Fruit fly (Drosophila melanogaster) whole organism, prepupa: ENCODE data around the gene mib1.

Experiments
- CG10631 ChIP-seq: fragments of 200-800 bp; sonication (Bioruptor generic); optimal IDR thresholded peaks from 2 replicates; lab custom pipeline; 2016; ENCODE audit warnings: missing biosample characterization, missing genetic modification characterization
- CG10669 ChIP-seq: fragments of 200-800 bp; sonication (Bioruptor generic); optimal IDR thresholded peaks from 3 replicates; lab custom pipeline; 2018; ENCODE audit warnings: missing biosample characterization, mild to moderate bottlenecking, missing genetic modification characterization, moderate library complexity
- CG11294 ChIP-seq: fragments of 200-800 bp; sonication (Bioruptor generic); IDR thresholded peaks from 2 replicates; pipeline ENCODE4 v1.3.6; 2022; ENCODE audit warnings: missing biosample characterization, missing genetic modification characterization
- CG11902 ChIP-seq: fragments of 200-800 bp; sonication (Bioruptor generic); optimal IDR thresholded peaks from 3 replicates; lab custom pipeline; 2016; ENCODE audit warnings: missing biosample characterization, missing genetic modification characterization
- CG15336 ChIP-seq: fragments of 200-800 bp; sonication (Bioruptor generic); IDR thresholded peaks from 2 replicates; pipeline ENCODE4 v1.3.6; 2022; ENCODE audit warnings: missing biosample characterization, missing genetic modification characterization
- CG1621 ChIP-seq: fragments of 200-800 bp; sonication (Bioruptor generic); optimal IDR thresholded peaks from 3 replicates; lab custom pipeline; 2018; ENCODE audit warnings: missing biosample characterization, mild to moderate bottlenecking, missing genetic modification characterization
- CG16779 ChIP-seq: fragments of 200-800 bp; sonication (Bioruptor generic); optimal IDR thresholded peaks from 3 replicates; lab custom pipeline; 2017; ENCODE audit warnings: missing biosample characterization, mild to moderate bottlenecking, missing genetic modification characterization
- CG3032 ChIP-seq: fragments of 200-800 bp; optimal IDR thresholded peaks from 2 replicates; lab custom pipeline; 2019; ENCODE audit warnings: missing biosample characterization, mild to moderate bottlenecking, missing genetic modification characterization, moderate library complexity
- CG31627 ChIP-seq: fragments of 200-800 bp; sonication (Bioruptor generic); optimal IDR thresholded peaks from 3 replicates; lab custom pipeline; 2016; ENCODE audit warnings: missing biosample characterization, missing genetic modification characterization
- CG32006 ChIP-seq: fragments of 200-800 bp; sonication (Bioruptor generic); optimal IDR thresholded peaks from 3 replicates; lab custom pipeline; 2017; ENCODE audit warnings: missing biosample characterization, mild to moderate bottlenecking, missing genetic modification characterization
- CG34406 ChIP-seq: fragments of 200-800 bp; sonication (Bioruptor generic); optimal IDR thresholded peaks from 3 replicates; lab custom pipeline; 2016; ENCODE audit warnings: missing biosample characterization, missing genetic modification characterization
- CG3919 ChIP-seq: fragments of 200-800 bp; sonication (Bioruptor generic); optimal IDR thresholded peaks from 3 replicates; lab custom pipeline; 2016; ENCODE audit warnings: missing biosample characterization, missing genetic modification characterization
- CG4318 ChIP-seq: fragments of 200-800 bp; sonication (Bioruptor generic); optimal IDR thresholded peaks from 3 replicates; lab custom pipeline; 2017; ENCODE audit warnings: missing biosample characterization, mild to moderate bottlenecking, missing genetic modification characterization
- CG6163 ChIP-seq: fragments of 200-800 bp; sonication (Bioruptor generic); IDR thresholded peaks from 3 replicates; pipeline ENCODE4 v1.3.6; 2022; ENCODE audit warnings: missing biosample characterization, missing genetic modification characterization
- CG6276 ChIP-seq: fragments of 200-800 bp; sonication (Bioruptor generic); optimal IDR thresholded peaks from 2 replicates; lab custom pipeline; 2017; ENCODE audit warnings: missing biosample characterization, mild to moderate bottlenecking, missing genetic modification characterization
- CG6854 ChIP-seq: fragments of 200-800 bp; sonication (Bioruptor generic); optimal IDR thresholded peaks from 2 replicates; lab custom pipeline; 2017; ENCODE audit warnings: missing biosample characterization, mild to moderate bottlenecking, missing genetic modification characterization
- CG7368 ChIP-seq: fragments of 200-800 bp; sonication (Bioruptor generic); optimal IDR thresholded peaks from 3 replicates; lab custom pipeline; 2016; ENCODE audit warnings: missing biosample characterization, missing genetic modification characterization
- CG8119 ChIP-seq: fragments of 200-800 bp; sonication (Bioruptor generic); IDR thresholded peaks from 3 replicates; pipeline ENCODE4 v1.3.6; 2022; ENCODE audit warnings: missing biosample characterization, missing genetic modification characterization
- CG8319 ChIP-seq: fragments of 200-800 bp; sonication (Bioruptor generic); optimal IDR thresholded peaks from 3 replicates; lab custom pipeline; 2016; ENCODE audit warnings: missing biosample characterization, missing genetic modification characterization
- CG8632 ChIP-seq: fragments of 200-800 bp; sonication (Bioruptor generic); optimal IDR thresholded peaks from 3 replicates; lab custom pipeline; 2016; ENCODE audit warnings: missing biosample characterization, missing genetic modification characterization
- CG9139 ChIP-seq: fragments of 200-800 bp; sonication (Bioruptor generic); optimal IDR thresholded peaks from 3 replicates; lab custom pipeline; 2017; ENCODE audit warnings: missing biosample characterization, mild to moderate bottlenecking, missing genetic modification characterization
- Eip75B ChIP-seq: fragments of 200-800 bp; sonication (Bioruptor generic); optimal IDR thresholded peaks from 3 replicates; lab custom pipeline; 2016; ENCODE audit warnings: missing biosample characterization, missing genetic modification characterization
- Eip78C ChIP-seq: fragments of 200-800 bp; sonication (Bioruptor generic); peaks from one replicate; lab custom pipeline; 2016; ENCODE audit warnings: missing biosample characterization, missing genetic modification characterization
- Eip93F ChIP-seq: fragments of 200-800 bp; sonication (Bioruptor generic); optimal IDR thresholded peaks from 2 replicates; lab custom pipeline; 2016; ENCODE audit warnings: missing biosample characterization, mild to moderate bottlenecking, missing genetic modification characterization
- Ets21C ChIP-seq: fragments of 200-800 bp; sonication (Bioruptor generic); optimal IDR thresholded peaks from 3 replicates; lab custom pipeline; 2016; ENCODE audit warnings: missing biosample characterization, missing genetic modification characterization
- Ets96B ChIP-seq: fragments of 200-800 bp; optimal IDR thresholded peaks from 2 replicates; lab custom pipeline; 2019; ENCODE audit warnings: missing biosample characterization, mild to moderate bottlenecking, missing genetic modification characterization, moderate library complexity
- Gug ChIP-seq: fragments of 200-800 bp; sonication (Bioruptor generic); IDR thresholded peaks from 2 replicates; pipeline ENCODE4 v1.3.6; 2022; ENCODE audit warnings: missing biosample characterization, missing genetic modification characterization
- Hr38 ChIP-seq: sonication (Bioruptor generic); optimal IDR thresholded peaks from 2 replicates; lab custom pipeline; 2016; ENCODE audit warnings: missing biosample characterization, missing genetic modification characterization
- Hr39 ChIP-seq: fragments of 200-800 bp; sonication (Bioruptor generic); optimal IDR thresholded peaks from 2 replicates; lab custom pipeline; 2016; ENCODE audit warnings: missing biosample characterization, missing genetic modification characterization
- Lpt ChIP-seq: fragments of 200-800 bp; sonication (Bioruptor generic); optimal IDR thresholded peaks from 3 replicates; lab custom pipeline; 2016; ENCODE audit warnings: missing biosample characterization, missing genetic modification characterization
- Met ChIP-seq: fragments of 200-800 bp; sonication (Bioruptor generic); optimal IDR thresholded peaks from 3 replicates; lab custom pipeline; 2016; ENCODE audit warnings: missing biosample characterization, missing genetic modification characterization
- OdsH ChIP-seq: fragments of 200-800 bp; sonication (Bioruptor generic); optimal IDR thresholded peaks from 3 replicates; lab custom pipeline; 2016; ENCODE audit warnings: missing biosample characterization, missing genetic modification characterization
- Sox102F ChIP-seq: fragments of 200-800 bp; sonication (Bioruptor generic); optimal IDR thresholded peaks from 2 replicates; lab custom pipeline; 2016; ENCODE audit warnings: missing biosample characterization, mild to moderate bottlenecking, missing genetic modification characterization
- Sox14 ChIP-seq: fragments of 200-800 bp; sonication (Bioruptor generic); optimal IDR thresholded peaks from 3 replicates; lab custom pipeline; 2016; ENCODE audit warnings: missing biosample characterization, missing genetic modification characterization
- Sox15 ChIP-seq: fragments of 200-800 bp; sonication (Bioruptor generic); optimal IDR thresholded peaks from 3 replicates; lab custom pipeline; 2016; ENCODE audit warnings: missing biosample characterization, missing genetic modification characterization
- achi ChIP-seq: fragments of 200-800 bp; sonication (Bioruptor generic); optimal IDR thresholded peaks from 3 replicates; lab custom pipeline; 2016; ENCODE audit warnings: missing biosample characterization, missing genetic modification characterization
- acj6 ChIP-seq: fragments of 200-800 bp; sonication (Bioruptor generic); optimal IDR thresholded peaks from 3 replicates; lab custom pipeline; 2016; ENCODE audit warnings: missing biosample characterization, missing genetic modification characterization
- cyc ChIP-seq: fragments of 200-800 bp; sonication (Bioruptor generic); optimal IDR thresholded peaks from 3 replicates; lab custom pipeline; 2016; ENCODE audit warnings: missing biosample characterization, missing genetic modification characterization
- dac ChIP-seq: fragments of 200-800 bp; sonication (Bioruptor generic); optimal IDR thresholded peaks from 2 replicates; lab custom pipeline; 2017; ENCODE audit warnings: missing biosample characterization, mild to moderate bottlenecking, missing genetic modification characterization
- dsx ChIP-seq: fragments of 200-800 bp; optimal IDR thresholded peaks from 3 replicates; lab custom pipeline; 2019; ENCODE audit warnings: missing biosample characterization, mild to moderate bottlenecking, missing genetic modification characterization, moderate library complexity; ENCODE audit not compliant: poor library complexity, severe bottlenecking
- eg ChIP-seq: fragments of 200-800 bp; sonication (Bioruptor generic); IDR thresholded peaks from 3 replicates; pipeline ENCODE4 v1.3.6; 2022; ENCODE audit warnings: missing biosample characterization, missing genetic modification characterization
- esn ChIP-seq: fragments of 200-800 bp; sonication (Bioruptor generic); optimal IDR thresholded peaks from 2 replicates; lab custom pipeline; 2016; ENCODE audit warnings: missing biosample characterization, mild to moderate bottlenecking, missing genetic modification characterization, moderate library complexity
- fd85E ChIP-seq: fragments of 200-800 bp; sonication (Bioruptor generic); optimal IDR thresholded peaks from 3 replicates; lab custom pipeline; 2016; ENCODE audit warnings: missing biosample characterization, missing genetic modification characterization
- fkh ChIP-seq: fragments of 200-800 bp; sonication (Bioruptor generic); optimal IDR thresholded peaks from 3 replicates; lab custom pipeline; 2017; ENCODE audit warnings: missing biosample characterization, mild to moderate bottlenecking, missing genetic modification characterization, moderate library complexity
- lz ChIP-seq: fragments of 200-800 bp; sonication (Bioruptor generic); optimal IDR thresholded peaks from 3 replicates; lab custom pipeline; 2016; ENCODE audit warnings: missing biosample characterization, missing genetic modification characterization
- net ChIP-seq: fragments of 200-800 bp; sonication (Bioruptor generic); optimal IDR thresholded peaks from 3 replicates; lab custom pipeline; 2016; ENCODE audit warnings: missing biosample characterization, missing genetic modification characterization
- pdm3 ChIP-seq: fragments of 200-800 bp; sonication (Bioruptor generic); optimal IDR thresholded peaks from 3 replicates; lab custom pipeline; 2016; ENCODE audit warnings: missing biosample characterization, missing genetic modification characterization
- salr ChIP-seq, 2 experiments: fragments of 200-800 bp; sonication (Bioruptor generic); optimal IDR thresholded peaks; 3 replicates each; lab custom pipeline; 2016 to 2018; ENCODE audit warnings: missing biosample characterization in 2 of 2, missing genetic modification characterization in 2 of 2, mild to moderate bottlenecking in 1 of 2
- spab ChIP-seq: fragments of 200-800 bp; sonication (Bioruptor generic); optimal IDR thresholded peaks from 2 replicates; lab custom pipeline; 2017; ENCODE audit warnings: missing biosample characterization, mild to moderate bottlenecking, missing genetic modification characterization, missing genetic modification reagents
- topi ChIP-seq: fragments of 200-800 bp; sonication (Bioruptor generic); optimal IDR thresholded peaks from 3 replicates; lab custom pipeline; 2016; ENCODE audit warnings: missing biosample characterization, missing genetic modification characterization
- vri ChIP-seq: fragments of 200-800 bp; sonication (Bioruptor generic); optimal IDR thresholded peaks from 3 replicates; lab custom pipeline; 2016; ENCODE audit warnings: missing biosample characterization, mild to moderate bottlenecking, missing genetic modification characterization

The mib1 gene

DNA sequence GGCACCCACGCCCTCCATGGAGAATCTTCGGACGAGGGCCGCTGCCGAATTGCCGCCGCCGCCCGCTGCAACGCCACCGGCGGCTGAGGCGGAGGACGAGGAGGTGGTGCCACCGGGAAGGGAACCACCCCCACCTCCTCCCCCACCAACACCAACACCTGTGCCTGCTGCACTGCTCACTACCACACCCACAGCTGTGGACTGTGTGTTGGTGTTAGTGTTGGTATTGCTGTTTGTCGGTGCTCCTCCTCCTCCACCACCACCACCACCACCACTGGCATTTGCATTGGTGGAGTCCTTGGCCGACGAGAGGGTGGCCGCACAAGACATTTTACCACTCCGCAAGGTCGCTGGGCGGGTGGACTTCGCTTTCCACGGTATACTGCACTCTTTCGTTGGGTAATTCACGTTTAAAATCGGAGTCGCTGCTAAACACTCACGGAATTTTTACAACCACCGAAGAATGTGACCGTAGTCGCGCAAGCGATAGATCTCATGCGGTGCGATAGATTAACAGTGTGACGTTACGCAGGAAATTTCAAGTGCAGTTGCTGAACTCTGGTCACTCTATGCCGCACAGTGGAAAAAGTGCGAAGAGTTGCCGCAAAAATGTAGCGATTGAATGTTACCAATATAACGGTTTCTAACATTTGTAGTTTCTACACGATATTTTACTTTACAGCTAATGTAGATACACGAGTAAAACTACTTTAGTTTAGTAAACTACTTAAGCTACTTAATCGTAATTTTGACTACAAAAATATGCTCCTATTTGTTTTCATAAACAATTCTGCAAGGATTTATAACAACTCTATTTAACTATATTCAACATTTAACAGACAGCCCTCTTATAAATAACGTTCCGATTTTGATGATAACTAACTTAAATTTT, at the start of gene mib1:
mib1 (minus strand) TSS at position 494 of the 892 bp plus-strand sequence.
- no peak for TF ChIP-seq Eip93F
- TF ChIP-seq fkh (GFP tag; lab: Kevin White, UChicago): peak; percentile 24
- TF ChIP-seq Gug (GFP tag; lab: Robert Waterston, UW): no peak; the same call in 1 of the 2 replicates
- TF ChIP-seq CG6854 (GFP tag; lab: Kevin White, UChicago): peak; percentile 67
- no peak for TF ChIP-seq achi (GFP tag; lab: Kevin White, UChicago)
- TF ChIP-seq acj6 (GFP tag; lab: Kevin White, UChicago): peak; percentile 5
- TF ChIP-seq Ets21C: no peak
- no peak; the same call in 1 of the 2 replicates for TF ChIP-seq CG11294 (GFP tag; lab: Robert Waterston, UW)
- peak; percentile 39 for TF ChIP-seq CG9139 (GFP tag; lab: Kevin White, UChicago)
- peak; percentile 19 for TF ChIP-seq CG6276
- TF ChIP-seq pdm3 (GFP tag; lab: Kevin White, UChicago): no peak
- TF ChIP-seq Sox14 (GFP tag; lab: Kevin White, UChicago): no peak
- no peak for TF ChIP-seq lz (GFP tag; lab: Kevin White, UChicago)
- TF ChIP-seq spab: peak; percentile 23
- no peak for TF ChIP-seq CG10669 (GFP tag; lab: Kevin White, UChicago)
- no peak for TF ChIP-seq Eip75B (GFP tag; lab: Kevin White, UChicago)
- no peak for TF ChIP-seq Ets96B (tag; lab: Kevin White, UChicago)
- TF ChIP-seq CG6163 (GFP tag; lab: Robert Waterston, UW): peak; percentile 48
- TF ChIP-seq CG31627 (GFP tag; lab: Kevin White, UChicago): no peak
- 0 out of 2 replicates have a peak, but pooled peaks have one; percentile 19 for TF ChIP-seq CG15336
- TF ChIP-seq salr (GFP tag; optimal IDR thresholded peaks at IDR 0.05; lab: Kevin White, UChicago): no peak
- peak; percentile 24 for TF ChIP-seq CG32006 (GFP tag; lab: Kevin White, UChicago)
- TF ChIP-seq CG16779 (tag; lab: Kevin White, UChicago): peak; percentile 43
- TF ChIP-seq CG10631 (GFP tag; lab: Kevin White, UChicago): no peak
- TF ChIP-seq Hr38 (GFP tag; lab: Kevin White, UChicago): no peak
- TF ChIP-seq CG8319: peak; percentile 36
- no peak for TF ChIP-seq esn (GFP tag; lab: Kevin White, UChicago)
- peak; percentile 60; the same call in 1 of the 3 replicates for TF ChIP-seq CG8119
- TF ChIP-seq dac: no peak
- no peak for TF ChIP-seq vri (GFP tag; lab: Kevin White, UChicago)
- TF ChIP-seq CG3032 (tag; lab: Kevin White, UChicago): no peak
- TF ChIP-seq Lpt: peak; percentile 32
- TF ChIP-seq CG3919 (GFP tag; lab: Kevin White, UChicago): peak; percentile 53
- no peak; the same call in 2 of the 3 replicates for TF ChIP-seq eg (GFP tag; lab: Robert Waterston, UW)
- no peak for TF ChIP-seq CG34406
- TF ChIP-seq topi (GFP tag; lab: Kevin White, UChicago): no peak
- peak; percentile 44 for TF ChIP-seq CG7368 (GFP tag; lab: Kevin White, UChicago)
- TF ChIP-seq CG4318 (GFP tag; lab: Kevin White, UChicago): no peak
- TF ChIP-seq Eip78C (GFP tag; lab: Kevin White, UChicago): peak; percentile 61
- TF ChIP-seq net (GFP tag; lab: Kevin White, UChicago): peak; percentile 34
- peak; percentile 41 for TF ChIP-seq cyc (GFP tag; lab: Kevin White, UChicago)
- no peak for TF ChIP-seq Sox102F (GFP tag; lab: Kevin White, UChicago)
- no peak for TF ChIP-seq Sox15 (GFP tag; lab: Kevin White, UChicago)
- no peak for TF ChIP-seq CG8632
- TF ChIP-seq CG1621 (tag; lab: Kevin White, UChicago): peak; percentile 29
- TF ChIP-seq OdsH: no peak
- TF ChIP-seq dsx (GFP tag; lab: Kevin White, UChicago): no peak
- TF ChIP-seq CG11902 (GFP tag; lab: Kevin White, UChicago): no peak
- no peak for TF ChIP-seq fd85E (GFP tag; lab: Kevin White, UChicago)
- TF ChIP-seq Met: no peak
- no peak for TF ChIP-seq Hr39 (GFP tag; lab: Kevin White, UChicago)
